Fruit fly (Drosophila melanogaster) whole organism, embryonic: ENCODE data around the gene Hr38.

Experiments used
- Atf-2 ChIP-seq: fragments of 200-800 bp; sonication (Bioruptor generic); optimal IDR thresholded peaks from 2 replicates; lab custom pipeline; 2016; ENCODE audit warnings: missing biosample characterization, missing genetic modification characterization
- CG10321 ChIP-seq: fragments of 200-800 bp; sonication (Bioruptor generic); IDR thresholded peaks from 2 replicates; pipeline ENCODE4 v1.3.6; 2022; ENCODE audit warnings: missing biosample characterization, missing genetic modification characterization
- CG10431 ChIP-seq: fragments of 200-800 bp; sonication (Bioruptor generic); optimal IDR thresholded peaks from 3 replicates; lab custom pipeline; 2018; ENCODE audit warnings: missing biosample characterization, mild to moderate bottlenecking, missing genetic modification characterization
- CG11456 ChIP-seq: fragments of 200-800 bp; sonication (Bioruptor generic); IDR thresholded peaks from 3 replicates; pipeline ENCODE4 v1.3.6; 2022; ENCODE audit warnings: missing biosample characterization, missing genetic modification characterization
- CG14710 ChIP-seq: fragments of 200-800 bp; sonication (Bioruptor generic); optimal IDR thresholded peaks from 3 replicates; lab custom pipeline; 2019; ENCODE audit warnings: missing biosample characterization, mild to moderate bottlenecking, missing genetic modification characterization, moderate library complexity
- CG16815 ChIP-seq: fragments of 200-800 bp; sonication (Bioruptor generic); optimal IDR thresholded peaks from 3 replicates; lab custom pipeline; 2017; ENCODE audit warnings: missing biosample characterization, mild to moderate bottlenecking, missing genetic modification characterization
- CG1792 ChIP-seq: fragments of 200-800 bp; sonication (Bioruptor generic); optimal IDR thresholded peaks from 2 replicates; lab custom pipeline; 2016; ENCODE audit warnings: missing biosample characterization, missing genetic modification characterization
- CG18262 ChIP-seq: fragments of 200-800 bp; optimal IDR thresholded peaks from 3 replicates; lab custom pipeline; 2019; ENCODE audit warnings: missing biosample characterization, mild to moderate bottlenecking, missing genetic modification characterization, moderate library complexity
- CG2120 ChIP-seq: fragments of 200-800 bp; sonication (Bioruptor generic); optimal IDR thresholded peaks from 3 replicates; lab custom pipeline; 2016; ENCODE audit warnings: missing biosample characterization, missing genetic modification characterization
- CG34376 ChIP-seq: fragments of 200-800 bp; sonication (Bioruptor generic); optimal IDR thresholded peaks from 2 replicates; lab custom pipeline; 2018; ENCODE audit warnings: missing biosample characterization, mild to moderate bottlenecking, missing genetic modification characterization
- CG4360 ChIP-seq: fragments of 200-800 bp; sonication (Bioruptor generic); IDR thresholded peaks from 2 replicates; pipeline ENCODE4 v1.3.6; 2022; ENCODE audit warnings: missing biosample characterization, missing genetic modification characterization
- CG4820 ChIP-seq: fragments of 200-800 bp; sonication (Bioruptor generic); optimal IDR thresholded peaks from 3 replicates; lab custom pipeline; 2016; ENCODE audit warnings: missing biosample characterization, missing genetic modification characterization
- CrebB ChIP-seq: fragments of 200-800 bp; sonication (Bioruptor generic); optimal IDR thresholded peaks from 3 replicates; lab custom pipeline; 2018; ENCODE audit warnings: missing biosample characterization, mild to moderate bottlenecking, missing genetic modification characterization
- D ChIP-seq, 2 experiments: fragments of 200-800 bp in 1 of 2; fragments of >200 bp in 1 of 2; sonication (Bioruptor generic) in 1 of 2; optimal IDR thresholded peaks; 2 replicates in 1 of 2; 3 replicates in 1 of 2; lab custom pipeline; 2017; ENCODE audit warnings: mild to moderate bottlenecking in 1 of 2, missing biosample characterization in 1 of 2, missing genetic modification characterization in 1 of 2, missing genetic modification reagents in 1 of 2
- D19B ChIP-seq: fragments of 200-800 bp; sonication (Bioruptor generic); optimal IDR thresholded peaks from 2 replicates; lab custom pipeline; 2017; ENCODE audit warnings: missing biosample characterization, mild to moderate bottlenecking, missing genetic modification characterization
- Dref ChIP-seq: fragments of 200-800 bp; sonication (Bioruptor generic); IDR thresholded peaks from 2 replicates; pipeline ENCODE4 v1.3.6; 2022; ENCODE audit warnings: missing biosample characterization, missing genetic modification characterization
- Hey ChIP-seq: fragments of 200-800 bp; sonication (Bioruptor generic); optimal IDR thresholded peaks from 3 replicates; lab custom pipeline; 2018; ENCODE audit warnings: missing biosample characterization, mild to moderate bottlenecking, missing genetic modification characterization
- HmgZ ChIP-seq: fragments of 200-800 bp; sonication (Bioruptor generic); optimal IDR thresholded peaks from 2 replicates; lab custom pipeline; 2018; ENCODE audit warnings: missing biosample characterization, mild to moderate bottlenecking, missing genetic modification characterization
- Hr39 ChIP-seq: fragments of >200 bp; optimal IDR thresholded peaks from 2 replicates; lab custom pipeline; 2017
- Lpt ChIP-seq: fragments of >200 bp; optimal IDR thresholded peaks from 2 replicates; lab custom pipeline; 2018; ENCODE audit warnings: missing biosample characterization, missing genetic modification characterization
- MTF-1 ChIP-seq: fragments of 200-800 bp; sonication (Bioruptor generic); optimal IDR thresholded peaks from 2 replicates; lab custom pipeline; 2018; ENCODE audit warnings: missing biosample characterization, mild to moderate bottlenecking, missing genetic modification characterization, borderline replicate concordance
- Meics ChIP-seq: fragments of 200-800 bp; sonication (Bioruptor generic); optimal IDR thresholded peaks from 2 replicates; lab custom pipeline; 2017; ENCODE audit warnings: missing biosample characterization, mild to moderate bottlenecking, missing genetic modification characterization
- Oaz ChIP-seq: fragments of 200-800 bp; sonication (Bioruptor generic); IDR thresholded peaks from 2 replicates; pipeline ENCODE4 v1.3.6; 2022; ENCODE audit warnings: missing biosample characterization, missing genetic modification characterization
- Oli ChIP-seq: fragments of 200-800 bp; sonication (Bioruptor generic); optimal IDR thresholded peaks from 2 replicates; lab custom pipeline; 2018; ENCODE audit warnings: missing biosample characterization, mild to moderate bottlenecking, missing genetic modification characterization, moderate library complexity
- Opbp ChIP-seq: fragments of 200-800 bp; sonication (Bioruptor generic); IDR thresholded peaks from 3 replicates; pipeline ENCODE4 v1.3.6; 2022; ENCODE audit warnings: missing biosample characterization, missing genetic modification characterization; ENCODE audit not compliant: partially characterized antibody
- Ptx1 ChIP-seq: fragments of 200-800 bp; sonication (Bioruptor generic); IDR thresholded peaks from 2 replicates; pipeline ENCODE4 v1.3.6; 2022; ENCODE audit warnings: missing biosample characterization, missing genetic modification characterization
- Scr ChIP-seq: fragments of 200-800 bp; sonication (Bioruptor generic); IDR thresholded peaks from 2 replicates; pipeline ENCODE4 v1.3.6; 2022; ENCODE audit warnings: missing biosample characterization, missing genetic modification characterization; ENCODE audit not compliant: partially characterized antibody
- Usf ChIP-seq: fragments of 200-800 bp; sonication (Bioruptor generic); optimal IDR thresholded peaks from 2 replicates; lab custom pipeline; 2017; ENCODE audit warnings: missing genotype, missing biosample characterization, missing genetic modification characterization
- ap ChIP-seq: fragments of 200-800 bp; sonication (Bioruptor generic); IDR thresholded peaks from 2 replicates; pipeline ENCODE4 v1.3.6; 2022; ENCODE audit warnings: missing biosample characterization, missing genetic modification characterization
- ash1 ChIP-seq: fragments of 200-800 bp; sonication (Bioruptor generic); optimal IDR thresholded peaks from 2 replicates; lab custom pipeline; 2018; ENCODE audit warnings: missing biosample characterization, mild to moderate bottlenecking, missing genetic modification characterization
- bcd ChIP-seq: fragments of 200-800 bp; sonication (Bioruptor generic); optimal IDR thresholded peaks from 2 replicates; lab custom pipeline; 2017; ENCODE audit warnings: missing biosample characterization, mild to moderate bottlenecking, missing genetic modification characterization
- cas ChIP-seq: fragments of 200-800 bp; sonication (Bioruptor generic); IDR thresholded peaks from 2 replicates; pipeline ENCODE4 v1.3.6; 2022; ENCODE audit warnings: missing biosample characterization, missing genetic modification characterization
- caup ChIP-seq: fragments of 200-800 bp; sonication (Bioruptor generic); optimal IDR thresholded peaks from 3 replicates; lab custom pipeline; 2017; ENCODE audit warnings: missing biosample characterization, mild to moderate bottlenecking, missing genetic modification characterization, moderate library complexity; ENCODE audit not compliant: severe bottlenecking
- ci ChIP-seq: fragments of 200-800 bp; sonication (Bioruptor generic); IDR thresholded peaks from 3 replicates; pipeline ENCODE4 v1.3.6; 2022; ENCODE audit warnings: missing biosample characterization, missing genetic modification characterization
- eve ChIP-seq, 2 experiments: fragments of >200 bp; optimal IDR thresholded peaks; 2 replicates each; lab custom pipeline; 2017; ENCODE audit warnings: missing biosample characterization in 2 of 2, missing genetic modification characterization in 2 of 2
- fd64A ChIP-seq: fragments of 200-800 bp; sonication (Bioruptor generic); optimal IDR thresholded peaks from 3 replicates; lab custom pipeline; 2018; ENCODE audit warnings: missing biosample characterization, mild to moderate bottlenecking, missing genetic modification characterization
- grn ChIP-seq: fragments of 200-800 bp; sonication (Bioruptor generic); optimal IDR thresholded peaks from 3 replicates; lab custom pipeline; 2017; ENCODE audit warnings: missing biosample characterization, missing genetic modification characterization
- kah ChIP-seq: fragments of 200-800 bp; sonication (Bioruptor generic); optimal IDR thresholded peaks from 2 replicates; lab custom pipeline; 2018; ENCODE audit warnings: missing biosample characterization, mild to moderate bottlenecking, missing genetic modification characterization
- nom ChIP-seq: fragments of 200-800 bp; sonication (Bioruptor generic); optimal IDR thresholded peaks from 2 replicates; lab custom pipeline; 2017; ENCODE audit warnings: missing biosample characterization, missing genetic modification characterization, mild to moderate bottlenecking, moderate library complexity, missing genetic modification reagents
- oc ChIP-seq: fragments of 200-800 bp; sonication (Bioruptor generic); optimal IDR thresholded peaks from 2 replicates; lab custom pipeline; 2018; ENCODE audit warnings: missing biosample characterization, mild to moderate bottlenecking, missing genetic modification characterization, moderate library complexity
- odd ChIP-seq: fragments of 200-800 bp; sonication (Bioruptor generic); optimal IDR thresholded peaks from 2 replicates; lab custom pipeline; 2017; ENCODE audit warnings: missing biosample characterization, mild to moderate bottlenecking, missing genetic modification characterization
- p53 ChIP-seq: fragments of 200-800 bp; sonication (Bioruptor generic); optimal IDR thresholded peaks from 2 replicates; lab custom pipeline; 2016; ENCODE audit warnings: missing biosample characterization, missing genetic modification characterization
- pan ChIP-seq, 4 experiments: fragments of >200 bp in 3 of 4; fragments of 200-800 bp in 1 of 4; sonication (Bioruptor generic) in 1 of 4; optimal IDR thresholded peaks in 3 of 4; IDR thresholded peaks in 1 of 4; 2 replicates each; pipeline versions ENCODE4 v1.3.6 to Lab custom; 2017 to 2022; ENCODE audit warnings: missing biosample characterization in 2 of 4, missing genetic modification characterization in 2 of 4, mixed read lengths in 1 of 4
- peb ChIP-seq: fragments of 200-800 bp; sonication (Bioruptor generic); IDR thresholded peaks from 2 replicates; pipeline ENCODE4 v1.3.6; 2022; ENCODE audit warnings: missing biosample characterization, missing genetic modification characterization
- sna ChIP-seq: fragments of 200-800 bp; sonication (Bioruptor generic); IDR thresholded peaks from 2 replicates; pipeline ENCODE4 v1.3.6; 2022; ENCODE audit warnings: missing biosample characterization, missing genetic modification characterization; ENCODE audit not compliant: partially characterized antibody
- sug ChIP-seq: fragments of 200-800 bp; optimal IDR thresholded peaks from 2 replicates; lab custom pipeline; 2019; ENCODE audit warnings: missing biosample characterization, mild to moderate bottlenecking, missing genetic modification characterization, moderate library complexity
- tap ChIP-seq: fragments of 200-800 bp; optimal IDR thresholded peaks from 3 replicates; lab custom pipeline; 2019; ENCODE audit warnings: missing biosample characterization, mild to moderate bottlenecking, missing genetic modification characterization, moderate library complexity
- tin ChIP-seq: fragments of 200-800 bp; sonication (Bioruptor generic); optimal IDR thresholded peaks from 3 replicates; lab custom pipeline; 2016; ENCODE audit warnings: missing biosample characterization, missing genetic modification characterization
- unc-4 ChIP-seq: fragments of 200-800 bp; sonication (Bioruptor generic); IDR thresholded peaks from 2 replicates; pipeline ENCODE4 v1.3.6; 2022; ENCODE audit warnings: missing biosample characterization, missing genetic modification characterization; ENCODE audit not compliant: partially characterized antibody
- zen ChIP-seq: fragments of 200-800 bp; sonication (Bioruptor generic); optimal IDR thresholded peaks from 3 replicates; lab custom pipeline; 2018; ENCODE audit warnings: missing biosample characterization, mild to moderate bottlenecking, missing genetic modification characterization, moderate library complexity

Gene Hr38

DNA sequence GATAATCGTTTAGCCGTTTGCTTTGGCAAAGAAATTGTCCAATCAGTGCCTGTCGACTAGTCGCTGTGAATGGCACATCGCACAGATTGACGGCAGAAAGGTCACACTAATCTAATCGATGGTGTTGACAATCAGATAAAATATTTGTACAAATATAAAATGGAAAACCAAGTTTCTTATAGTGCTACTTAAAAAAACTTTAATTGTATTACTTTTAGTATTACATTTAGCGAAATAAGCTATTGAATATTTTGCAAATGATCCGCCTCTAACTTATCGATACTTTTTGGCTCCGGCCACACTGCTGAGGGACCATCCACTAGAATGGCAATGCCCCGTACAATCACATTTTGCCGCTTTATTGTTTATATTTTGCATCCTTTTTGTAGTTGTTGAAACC, 58.3 kb downstream of the Hr38 start, which contains the start of the genes brun and CG2614 (continued):
- TF ChIP-seq odd (GFP tag; lab: Kevin White, UChicago) (no peak), Ptx1 (GFP tag; lab: Robert Waterston, UW) (peak; percentile 88), ap (GFP tag; lab: Robert Waterston, UW) (peak; percentile 30; the same call in 1 of the 2 replicates), CG1792 (no peak), CG18262 (no peak), Oaz (GFP tag; lab: Robert Waterston, UW) (no peak), CG34376 (no peak), HmgZ (peak; percentile 62), MTF-1 (GFP tag; lab: Kevin White, UChicago) (no peak), CG10321 (GFP tag; lab: Robert Waterston, UW) (no peak), D (optimal IDR thresholded peaks at IDR 0.05; lab: Kevin White, UChicago) (no peak), D (GFP tag; optimal IDR thresholded peaks at IDR 0.05; lab: Kevin White, UChicago) (no peak), Opbp (GFP tag; lab: Robert Waterston, UW) (peak; percentile 74), Scr (peak; percentile 94), tin (GFP tag; lab: Kevin White, UChicago) (peak; percentile 60), tap (tag; lab: Kevin White, UChicago) (no peak), peb (GFP tag; lab: Robert Waterston, UW) (peak; percentile 26; the same call in 1 of the 2 replicates), p53 (GFP tag; lab: Kevin White, UChicago) (peak; percentile 28), ci (peak; percentile 74; the same call in 2 of the 3 replicates), CG16815 (GFP tag; lab: Kevin White, UChicago) (peak; percentile 38), sug (tag; lab: Kevin White, UChicago) (no peak), Oli (no peak), CG4360 (no peak), oc (tag; lab: Kevin White, UChicago) (no peak), sna (GFP tag; lab: Robert Waterston, UW) (peak; percentile 88), eve (GFP tag; optimal IDR thresholded peaks at IDR 0.05; lab: Kevin White, UChicago) (no peak), unc-4 (peak; percentile 91), Dref (GFP tag; lab: Robert Waterston, UW) (peak; percentile 58; the same call in 1 of the 2 replicates), Meics (GFP tag; lab: Kevin White, UChicago) (no peak), Lpt (GFP tag; lab: Kevin White, UChicago) (no peak), grn (GFP tag; lab: Kevin White, UChicago) (peak; percentile 85), CG14710 (tag; lab: Kevin White, UChicago) (peak; percentile 86), CG4820 (GFP tag; lab: Kevin White, UChicago) (peak; percentile 62), zen (tag; lab: Kevin White, UChicago) (peak; percentile 36), cas (peak; percentile 66; the same call in 1 of the 2 replicates), CrebB (peak; percentile 16), caup (peak; percentile 32), fd64A (GFP tag; lab: Kevin White, UChicago) (no peak), D19B (no peak), kah (GFP tag; lab: Kevin White, UChicago) (no peak), CG10431 (GFP tag; lab: Kevin White, UChicago) (no peak), ash1 (no peak), Hr39 (no peak), Hey (tag; lab: Kevin White, UChicago) (no peak), bcd (GFP tag; lab: Kevin White, UChicago) (no peak), pan (optimal IDR thresholded peaks at IDR 0.05; lab: Kevin White, UChicago) (no peak), pan (GFP tag; optimal IDR thresholded peaks at IDR 0.05 in 1 of 2, IDR thresholded peaks at IDR 0.05 in 1 of 2) (no peak), CG11456 (GFP tag; lab: Robert Waterston, UW) (peak; percentile 76), nom (GFP tag; lab: Kevin White, UChicago) (no peak), Usf (GFP tag; lab: Kevin White, UChicago) (no peak), CG2120 (GFP tag; lab: Kevin White, UChicago) (peak; percentile 89), Atf-2 (GFP tag; lab: Kevin White, UChicago) (peak; percentile 46)
